Worm (Caenorhabditis elegans) whole organism, L1 larva: ENCODE results near the gene cmd-1.

Experiments
- C16A3.4 ChIP-seq: fragments of 150-350 bp; optimal IDR thresholded peaks from 2 replicates; lab custom pipeline; 2014; ENCODE audit warnings: missing biosample characterization, missing genetic modification characterization
- F16B12.6 ChIP-seq: fragments of 150-350 bp; optimal IDR thresholded peaks from 2 replicates; lab custom pipeline; 2014; ENCODE audit warnings: missing biosample characterization, missing genetic modification characterization
- ceh-82 ChIP-seq, 3 experiments: fragments of 150-350 bp in 1 of 3; sonication (generic microtip) in 2 of 3; optimal IDR thresholded peaks; 2 replicates each; lab custom pipeline; 2014 to 2017; ENCODE audit warnings: missing biosample characterization in 3 of 3, missing genetic modification characterization in 3 of 3
- ceh-88 ChIP-seq: fragments of 200-800 bp; sonication (Bioruptor generic); IDR thresholded peaks from 2 replicates; pipeline ENCODE4 v1.3.6; 2022; ENCODE audit warnings: missing genetic modification characterization, missing compliant biosample characterization
- ces-1 ChIP-seq: fragments of 150-350 bp; optimal IDR thresholded peaks from 2 replicates; lab custom pipeline; 2014; ENCODE audit warnings: missing biosample characterization, missing genetic modification reagents, missing genetic modification characterization
- dpl-1 ChIP-seq, 3 experiments: fragments of 150-350 bp in 2 of 3; sonication (generic microtip) in 1 of 3; optimal IDR thresholded peaks; 2 replicates each; lab custom pipeline; 2014 to 2017; ENCODE audit warnings: missing biosample characterization in 3 of 3, missing genetic modification characterization in 3 of 3, missing genetic modification reagents in 3 of 3
- dsc-1 ChIP-seq: sonication (generic microtip); optimal IDR thresholded peaks from 2 replicates; lab custom pipeline; 2016; ENCODE audit warnings: mild to moderate bottlenecking, missing genetic modification characterization, missing compliant biosample characterization
- efl-1 ChIP-seq, 4 experiments: fragments of 150-350 bp; optimal IDR thresholded peaks in 3 of 4; peaks in 1 of 4; 1 replicate in 1 of 4; 2 replicates in 3 of 4; lab custom pipeline; 2014; ENCODE audit warnings: missing biosample characterization in 2 of 4, missing genetic modification characterization in 2 of 4, missing genetic modification reagents in 2 of 4
- egl-13 ChIP-seq: sonication (generic microtip); optimal IDR thresholded peaks from 2 replicates; lab custom pipeline; 2016; ENCODE audit warnings: missing genotype, missing genetic modification reagents, missing genetic modification characterization, missing compliant biosample characterization
- fkh-4 ChIP-seq: sonication (generic microtip); optimal IDR thresholded peaks from 2 replicates; lab custom pipeline; 2016; ENCODE audit warnings: missing compliant biosample characterization, missing genetic modification characterization, borderline replicate concordance
- fkh-8 ChIP-seq: sonication (generic microtip); optimal IDR thresholded peaks from 2 replicates; lab custom pipeline; 2016; ENCODE audit warnings: mild to moderate bottlenecking, missing genetic modification characterization, missing compliant biosample characterization
- hpl-2 ChIP-seq: fragments of 150-350 bp; optimal IDR thresholded peaks from 2 replicates; lab custom pipeline; 2014; ENCODE audit warnings: missing biosample characterization, missing genetic modification reagents, missing genetic modification characterization
- isw-1 ChIP-seq: fragments of 200-800 bp; sonication (Bioruptor generic); IDR thresholded peaks from 2 replicates; pipeline ENCODE4 v1.3.6; 2022; ENCODE audit warnings: missing genetic modification characterization, missing compliant biosample characterization
- lin-14 ChIP-seq: fragments of 200-800 bp; sonication (Bioruptor generic); optimal IDR thresholded peaks from 2 replicates; lab custom pipeline; 2018; ENCODE audit warnings: mild to moderate bottlenecking, missing genetic modification characterization, moderate library complexity, missing compliant biosample characterization
- lin-15B ChIP-seq: fragments of 150-350 bp; sonication (generic microtip); optimal IDR thresholded peaks from 3 replicates; lab custom pipeline; 2014; ENCODE audit warnings: missing biosample characterization, missing genetic modification characterization
- lin-35 ChIP-seq, 2 experiments: fragments of 150-350 bp; optimal IDR thresholded peaks; 2 replicates each; lab custom pipeline; 2014; ENCODE audit warnings: missing biosample characterization in 2 of 2, missing genetic modification characterization in 2 of 2, missing genetic modification reagents in 2 of 2
- lir-3 ChIP-seq: sonication (generic microtip); optimal IDR thresholded peaks from 2 replicates; lab custom pipeline; 2016; ENCODE audit warnings: mild to moderate bottlenecking, missing genetic modification characterization, moderate library complexity, missing compliant biosample characterization; ENCODE audit not compliant: poor library complexity
- lsy-2 ChIP-seq, 2 experiments: fragments of 150-350 bp; optimal IDR thresholded peaks; 2 replicates each; lab custom pipeline; 2014; ENCODE audit warnings: missing biosample characterization in 2 of 2, missing genetic modification characterization in 2 of 2
- mab-9 ChIP-seq: fragments of 200-800 bp; sonication (Bioruptor generic); IDR thresholded peaks from 2 replicates; pipeline ENCODE4 v1.3.6; 2022; ENCODE audit warnings: missing genetic modification reagents, missing genetic modification characterization, missing compliant biosample characterization
- mdl-1 ChIP-seq, 2 experiments: fragments of 150-350 bp; optimal IDR thresholded peaks; 2 replicates each; lab custom pipeline; 2014 to 2017; ENCODE audit warnings: missing biosample characterization in 2 of 2, missing genetic modification characterization in 2 of 2, inconsistent platforms in 1 of 2
- mef-2 ChIP-seq: fragments of 150-350 bp; optimal IDR thresholded peaks from 2 replicates; lab custom pipeline; 2014; ENCODE audit warnings: missing biosample characterization, missing genetic modification characterization
- nhr-19 ChIP-seq: fragments of 200-800 bp; sonication (Bioruptor generic); conservative IDR thresholded peaks from 2 replicates; pipeline ENCODE4 v1.3.6; 2022; ENCODE audit warnings: missing genetic modification characterization, missing compliant biosample characterization
- nhr-20 ChIP-seq: sonication (generic microtip); optimal IDR thresholded peaks from 2 replicates; lab custom pipeline; 2016; ENCODE audit warnings: mild to moderate bottlenecking, missing genetic modification characterization, missing compliant biosample characterization
- nhr-47 ChIP-seq: sonication (generic microtip); optimal IDR thresholded peaks from 2 replicates; lab custom pipeline; 2016; ENCODE audit warnings: mild to moderate bottlenecking, missing genetic modification characterization, moderate library complexity, missing compliant biosample characterization
- nhr-71 ChIP-seq: sonication (generic microtip); optimal IDR thresholded peaks from 2 replicates; lab custom pipeline; 2016; ENCODE audit warnings: mild to moderate bottlenecking, missing genetic modification characterization, moderate library complexity, missing compliant biosample characterization
- nhr-85 ChIP-seq: sonication (generic microtip); peaks from one replicate; lab custom pipeline; 2016; ENCODE audit warnings: missing genetic modification characterization, inconsistent platforms, missing compliant biosample characterization
- nhr-90 ChIP-seq: sonication (generic microtip); optimal IDR thresholded peaks from 2 replicates; lab custom pipeline; 2016; ENCODE audit warnings: mild to moderate bottlenecking, missing genetic modification characterization, missing compliant biosample characterization; ENCODE audit not compliant: poor library complexity
- pax-3 ChIP-seq: fragments of 200-800 bp; sonication (Bioruptor generic); optimal IDR thresholded peaks from 2 replicates; lab custom pipeline; 2018; ENCODE audit warnings: mild to moderate bottlenecking, missing genetic modification characterization, moderate library complexity, missing compliant biosample characterization
- rnt-1 ChIP-seq: sonication (generic microtip); optimal IDR thresholded peaks from 2 replicates; lab custom pipeline; 2016; ENCODE audit warnings: mild to moderate bottlenecking, missing genetic modification characterization, moderate library complexity, missing compliant biosample characterization
- snu-23 ChIP-seq: sonication (generic microtip); optimal IDR thresholded peaks from 2 replicates; lab custom pipeline; 2016; ENCODE audit warnings: missing genetic modification characterization, missing compliant biosample characterization
- swsn-7 ChIP-seq: sonication (generic microtip); optimal IDR thresholded peaks from 2 replicates; lab custom pipeline; 2016; ENCODE audit warnings: missing genetic modification characterization, missing compliant biosample characterization
- tbx-2 ChIP-seq: sonication (generic microtip); optimal IDR thresholded peaks from 2 replicates; lab custom pipeline; 2016; ENCODE audit warnings: missing genetic modification characterization, missing compliant biosample characterization
- unc-62 ChIP-seq: fragments of 150-350 bp; optimal IDR thresholded peaks from 2 replicates; lab custom pipeline; 2014; ENCODE audit warnings: missing biosample characterization, missing genetic modification reagents, missing genetic modification characterization
- unc-86 ChIP-seq: sonication (generic microtip); optimal IDR thresholded peaks from 2 replicates; lab custom pipeline; 2016; ENCODE audit warnings: missing genetic modification characterization, missing compliant biosample characterization
- unc-98 ChIP-seq: fragments of 200-800 bp; sonication (Bioruptor generic); IDR thresholded peaks from 2 replicates; pipeline ENCODE4 v1.3.6; 2022; ENCODE audit warnings: missing genetic modification characterization, missing compliant biosample characterization
- xbp-1 ChIP-seq: sonication (generic microtip); optimal IDR thresholded peaks from 2 replicates; lab custom pipeline; 2016; ENCODE audit warnings: missing genetic modification characterization, missing compliant biosample characterization
- ztf-11 ChIP-seq, 2 experiments: sonication (generic microtip); optimal IDR thresholded peaks; 2 replicates each; lab custom pipeline; 2016 to 2017; ENCODE audit warnings: missing genetic modification characterization in 2 of 2, missing biosample characterization in 1 of 2, missing compliant biosample characterization in 1 of 2

cmd-1 gene

ce11 chrV:1195995-1196394, 39.9 kb downstream of the cmd-1 start, which contains the start of the genes wrb-1 and Y50D4A.4 (continued):
- TF ChIP-seq nhr-19 (GFP tag; lab: Robert Waterston, UW) (peak; percentile 69), tbx-2 (tag; lab: Kevin White, UChicago) (peak; percentile 75), ces-1 (no peak), unc-62 (GFP tag; lab: Kevin White, UChicago) (no peak), lin-15B (tag; lab: Kevin White, UChicago) (peak; percentile 76), fkh-4 (no peak), xbp-1 (tag; lab: Kevin White, UChicago) (peak; percentile 85), unc-98 (GFP tag; lab: Robert Waterston, UW) (no peak), nhr-90 (tag; lab: Kevin White, UChicago) (peak; percentile 71), hpl-2 (no peak), mef-2 (tag; lab: Kevin White, UChicago) (no peak), rnt-1 (no peak), lin-35 (GFP tag; optimal IDR thresholded peaks at IDR 0.05; lab: Kevin White, UChicago) (peak; percentile 80 to 82), mdl-1 (tag; optimal IDR thresholded peaks at IDR 0.05; lab: Kevin White, UChicago) (no peak), F16B12.6 (tag; lab: Kevin White, UChicago) (peak; percentile 93), ceh-88 (GFP tag; lab: Robert Waterston, UW) (no peak), lir-3 (tag; lab: Kevin White, UChicago) (no peak)
- TF ChIP-seq, all 84 proteins: peak for 36

DNA sequence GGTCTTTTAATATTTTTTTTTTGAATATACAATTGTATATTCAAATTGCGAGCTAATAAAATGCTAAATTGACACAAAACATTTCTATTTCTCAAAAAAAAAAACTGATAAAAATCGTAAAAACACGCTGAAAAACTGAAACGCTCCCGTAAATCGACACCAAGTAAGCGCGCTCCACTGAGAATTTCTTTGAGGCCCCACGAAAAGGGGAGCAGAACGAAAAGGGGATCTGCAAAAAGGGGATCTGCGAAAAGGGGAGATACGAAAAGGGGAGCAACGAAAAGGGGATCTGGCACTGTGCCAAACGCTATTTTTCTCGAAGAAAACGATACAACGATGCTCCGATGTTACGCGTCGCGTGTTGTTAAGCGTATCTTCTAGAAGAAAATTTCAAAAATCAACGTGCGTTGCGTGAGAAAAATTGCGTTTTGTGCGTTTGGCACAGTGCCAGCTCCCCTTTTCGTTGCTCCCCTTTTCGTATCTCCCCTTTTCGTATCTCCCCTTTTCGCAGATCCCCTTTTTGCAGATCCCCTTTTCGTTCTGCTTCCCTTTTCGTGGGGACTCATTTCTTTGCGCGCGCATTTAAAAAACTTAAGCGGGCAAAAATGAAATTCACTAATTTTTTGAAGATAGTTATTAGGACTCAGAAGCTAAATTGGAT, 41.1 kb downstream of the cmd-1 start:
- peak; percentile 71 for TF ChIP-seq nhr-47 (tag; lab: Kevin White, UChicago)
- peak; percentile 38 for TF ChIP-seq egl-13 (tag; lab: Kevin White, UChicago)
- TF ChIP-seq C16A3.4 (tag; lab: Kevin White, UChicago), result peak; percentile 35
- TF ChIP-seq ceh-82 (tag; optimal IDR thresholded peaks at IDR 0.05; lab: Kevin White, UChicago), result peak in 2 of 3 experiments; percentile 8 to 28
- peak; percentile 71 for TF ChIP-seq nhr-85 (tag; lab: Kevin White, UChicago)
- TF ChIP-seq dsc-1 (tag; lab: Kevin White, UChicago), result peak; percentile 38
- TF ChIP-seq nhr-71 (tag; lab: Kevin White, UChicago), result peak; percentile 74
- TF ChIP-seq snu-23 (GFP tag; lab: Kevin White, UChicago), result peak; percentile 60
- peak; percentile 52 for TF ChIP-seq swsn-7 (tag; lab: Kevin White, UChicago)
- TF ChIP-seq lin-35 (GFP tag; optimal IDR thresholded peaks at IDR 0.05; lab: Kevin White, UChicago), result peak; percentile 80 to 88
- TF ChIP-seq pax-3 (tag; lab: Kevin White, UChicago), result peak; percentile 35
- TF ChIP-seq ceh-88 (GFP tag; lab: Robert Waterston, UW), result peak; percentile 37; the same call in 1 of the 2 replicates
- peak; percentile 24; the same call in 1 of the 2 replicates for TF ChIP-seq unc-98 (GFP tag; lab: Robert Waterston, UW)
- peak; percentile 34 for TF ChIP-seq xbp-1 (tag; lab: Kevin White, UChicago)
- TF ChIP-seq lin-14 (GFP tag; lab: Kevin White, UChicago), result peak; percentile 77
- peak; percentile 61 for TF ChIP-seq unc-86
- peak; percentile 83 to 90 for TF ChIP-seq efl-1 (optimal IDR thresholded peaks at IDR 0.05; lab: Kevin White, UChicago)
- peak; percentile 79 to 97 for TF ChIP-seq efl-1 (GFP tag; optimal IDR thresholded peaks at IDR 0.05 in 1 of 2; lab: Kevin White, UChicago)
- TF ChIP-seq mab-9 (GFP tag; lab: Robert Waterston, UW), result 0 out of 2 replicates have a peak, but pooled peaks have one; percentile 15
- peak; percentile 42 for TF ChIP-seq isw-1 (GFP tag; lab: Robert Waterston, UW)
- peak; percentile 45 for TF ChIP-seq nhr-20
- TF ChIP-seq lsy-2 (tag; optimal IDR thresholded peaks at IDR 0.05; lab: Kevin White, UChicago), result peak; percentile 33 to 60
- peak; percentile 50 for TF ChIP-seq nhr-90 (tag; lab: Kevin White, UChicago)
- TF ChIP-seq rnt-1, result peak; percentile 70
- TF ChIP-seq fkh-8 (tag; lab: Kevin White, UChicago), result peak; percentile 53
- TF ChIP-seq F16B12.6 (tag; lab: Kevin White, UChicago), result peak; percentile 34
- peak; percentile 59 for TF ChIP-seq tbx-2 (tag; lab: Kevin White, UChicago)
- TF ChIP-seq nhr-19 (GFP tag; lab: Robert Waterston, UW), result peak; percentile 53
- peak in 1 of 2 experiments; percentile 72 for TF ChIP-seq ztf-11 (tag; optimal IDR thresholded peaks at IDR 0.05; lab: Kevin White, UChicago)
- peak; percentile 45 to 84 (median 78) for TF ChIP-seq dpl-1 (GFP tag; optimal IDR thresholded peaks at IDR 0.05; lab: Kevin White, UChicago)
- TF ChIP-seq, all 84 proteins: peak for 29; not testable (repeated sequence) for 55
